Fruit fly (Drosophila melanogaster) Kc167 (cell line): ENCODE results near the gene CG31551.

Experiments
- Myc ChIP-seq: fragments of >200 bp; optimal IDR thresholded peaks from 2 replicates; lab custom pipeline; 2017; ENCODE audit warnings: missing external identifiers
- insv ChIP-seq: fragments of >200 bp; optimal IDR thresholded peaks from 3 replicates; lab custom pipeline; 2018; ENCODE audit warnings: missing external identifiers
- psq ChIP-seq: fragments of >200 bp; optimal IDR thresholded peaks from 2 replicates; lab custom pipeline; 2017; ENCODE audit warnings: missing external identifiers
- ttk ChIP-seq: sonication (Bioruptor generic); optimal IDR thresholded peaks from 2 replicates; lab custom pipeline; 2017; ENCODE audit warnings: missing external identifiers

DNA sequence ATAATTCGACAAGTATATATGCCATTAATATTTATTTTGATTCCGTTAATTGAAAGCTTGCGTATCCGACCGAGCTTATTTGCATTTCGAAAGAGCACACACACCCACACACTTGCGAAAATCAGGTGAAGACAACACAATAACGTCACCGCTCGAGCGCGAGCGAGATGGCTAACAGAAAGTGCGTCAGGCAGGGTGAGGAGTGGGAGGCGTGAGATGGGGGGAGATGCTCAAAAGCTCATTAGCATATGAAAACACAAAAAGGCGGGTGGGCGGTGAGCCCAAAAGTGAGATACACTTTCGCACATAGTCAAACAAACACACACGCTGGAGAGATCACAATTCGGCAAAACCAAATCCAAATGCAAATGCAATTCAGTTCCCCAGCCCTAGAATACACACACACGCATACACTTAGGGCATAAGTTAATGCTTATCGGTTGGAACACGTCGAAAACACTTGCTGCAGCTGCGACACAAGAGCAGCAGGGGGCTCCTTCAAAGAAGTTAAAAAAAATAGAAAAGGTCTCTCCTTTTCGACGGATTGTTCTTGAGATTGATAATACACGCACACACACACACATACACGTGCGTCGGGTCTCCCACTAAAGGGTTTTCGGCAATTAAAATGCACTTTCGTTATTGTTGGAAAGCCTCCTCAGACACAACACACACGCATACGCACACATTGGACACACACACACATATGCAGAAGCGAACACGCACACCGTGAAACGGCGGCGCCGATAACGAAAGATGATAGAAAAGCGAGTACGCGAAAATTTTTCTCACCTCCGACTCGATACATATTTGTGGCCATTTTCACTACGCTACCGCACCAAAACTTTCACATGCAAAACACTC lies 20.3 kb downstream of the CG31551 start:
- TF ChIP-seq psq (lab: Kevin White, UChicago) (no peak), ttk (no peak), Myc (lab: Kevin White, UChicago) (no peak), insv (lab: Kevin White, UChicago) (no peak)
